Fruit fly (Drosophila melanogaster) whole organism, wandering third instar larva: Measurements from ENCODE around the gene GILT1.
A peak's percentile ranks its signal among the peaks of the same experiment; 100 is the strongest.

ENCODE experiments used
- Abd-B ChIP-seq: fragments of >200 bp; optimal IDR thresholded peaks from 2 replicates; lab custom pipeline; 2017; ENCODE audit warnings: missing biosample characterization, missing genetic modification characterization
- CG9705 ChIP-seq: fragments of 200-800 bp; sonication (Bioruptor generic); optimal IDR thresholded peaks from 2 replicates; lab custom pipeline; 2018; ENCODE audit warnings: missing biosample characterization, mild to moderate bottlenecking, missing genetic modification characterization
- CrebA ChIP-seq: fragments of 200-800 bp; sonication (Bioruptor generic); optimal IDR thresholded peaks from 2 replicates; lab custom pipeline; 2016; ENCODE audit warnings: missing biosample characterization, mild to moderate bottlenecking, missing genetic modification characterization, borderline replicate concordance
- Dfd ChIP-seq: fragments of >200 bp; optimal IDR thresholded peaks from 2 replicates; lab custom pipeline; 2017; ENCODE audit warnings: missing biosample characterization, missing genetic modification characterization
- Dif ChIP-seq: fragments of 200-275, 200-300 bp; sonication (Bioruptor generic); optimal IDR thresholded peaks from 2 replicates; lab custom pipeline; 2018; ENCODE audit warnings: missing biosample characterization, missing genetic modification characterization; ENCODE audit not compliant: partially characterized antibody
- HLH106 ChIP-seq: fragments of 200-800 bp; optimal IDR thresholded peaks from 3 replicates; lab custom pipeline; 2019; ENCODE audit warnings: missing biosample characterization, mild to moderate bottlenecking, missing genetic modification characterization, moderate library complexity
- Hr78 ChIP-seq: fragments of >200 bp; optimal IDR thresholded peaks from 2 replicates; lab custom pipeline; 2017; ENCODE audit warnings: missing biosample characterization, missing genetic modification characterization
- Hr83 ChIP-seq: fragments of 200-300 bp; sonication (Bioruptor generic); optimal IDR thresholded peaks from 2 replicates; lab custom pipeline; 2016; ENCODE audit warnings: missing biosample characterization, mild to moderate bottlenecking, missing genetic modification characterization, moderate library complexity; ENCODE audit not compliant: poor library complexity, severe bottlenecking
- Myc ChIP-seq: fragments of >200 bp; optimal IDR thresholded peaks from 2 replicates; lab custom pipeline; 2017
- N ChIP-seq: fragments of >200 bp; optimal IDR thresholded peaks from 2 replicates; lab custom pipeline; 2018; ENCODE audit warnings: missing biosample characterization, missing external identifiers, missing genetic modification characterization
- OdsH ChIP-seq: fragments of 200-800 bp; sonication (Bioruptor generic); optimal IDR thresholded peaks from 2 replicates; lab custom pipeline; 2016; ENCODE audit warnings: missing biosample characterization, mild to moderate bottlenecking, missing genetic modification characterization
- Rel ChIP-seq, 2 experiments: fragments of 200-800 bp; sonication (Bioruptor generic) in 1 of 2; optimal IDR thresholded peaks; 2 replicates in 1 of 2; 3 replicates in 1 of 2; lab custom pipeline; 2016 to 2019; ENCODE audit warnings: mild to moderate bottlenecking in 2 of 2, missing biosample characterization in 2 of 2, missing genetic modification characterization in 2 of 2, moderate library complexity in 1 of 2
- Sp1 ChIP-seq: fragments of 200-800 bp; sonication (Bioruptor generic); optimal IDR thresholded peaks from 3 replicates; lab custom pipeline; 2019; ENCODE audit warnings: missing biosample characterization, mild to moderate bottlenecking, missing genetic modification characterization, moderate library complexity
- dl ChIP-seq, 2 experiments: fragments of 175-275, 200-275 bp in 1 of 2; fragments of 200-275 bp in 1 of 2; sonication (Bioruptor generic); optimal IDR thresholded peaks; lab custom pipeline; 2018; ENCODE audit warnings: mild to moderate bottlenecking in 2 of 2, missing biosample characterization in 2 of 2, missing genetic modification characterization in 2 of 2, moderate library complexity in 2 of 2; ENCODE audit not compliant: partially characterized antibody in 2 of 2, insufficient read depth in 1 of 2
- dmrt93B ChIP-seq: fragments of 200-800 bp; sonication (Bioruptor generic); optimal IDR thresholded peaks from 2 replicates; lab custom pipeline; 2018; ENCODE audit warnings: missing biosample characterization, mild to moderate bottlenecking, missing genetic modification characterization
- dsf ChIP-seq: sonication (Bioruptor generic); optimal IDR thresholded peaks from 2 replicates; lab custom pipeline; 2016; ENCODE audit warnings: missing biosample characterization, missing genetic modification characterization, borderline replicate concordance
- ey ChIP-seq: fragments of 200-800 bp; sonication (Bioruptor generic); optimal IDR thresholded peaks from 2 replicates; lab custom pipeline; 2016; ENCODE audit warnings: missing biosample characterization, missing genetic modification characterization
- fru ChIP-seq: fragments of 200-800 bp; sonication (Bioruptor generic); optimal IDR thresholded peaks from 3 replicates; lab custom pipeline; 2016; ENCODE audit warnings: missing biosample characterization, mild to moderate bottlenecking, missing genetic modification characterization
- h ChIP-seq: fragments of 200-800 bp; sonication (Bioruptor generic); optimal IDR thresholded peaks from 3 replicates; lab custom pipeline; 2016; ENCODE audit warnings: missing biosample characterization, mild to moderate bottlenecking, missing genetic modification characterization
- jim ChIP-seq: fragments of 175-275, 200-325 bp; sonication (Bioruptor generic); optimal IDR thresholded peaks from 2 replicates; lab custom pipeline; 2016; ENCODE audit warnings: missing biosample characterization, mild to moderate bottlenecking, missing genetic modification characterization
- lola ChIP-seq: fragments of >200 bp; optimal IDR thresholded peaks from 2 replicates; lab custom pipeline; 2017; ENCODE audit warnings: missing biosample characterization, missing genetic modification characterization
- pan ChIP-seq: fragments of >200 bp; optimal IDR thresholded peaks from 2 replicates; lab custom pipeline; 2017
- psq ChIP-seq: fragments of 200-800 bp; sonication (Bioruptor generic); optimal IDR thresholded peaks from 3 replicates; lab custom pipeline; 2017; ENCODE audit warnings: missing biosample characterization, mild to moderate bottlenecking, missing genetic modification characterization, moderate library complexity
- rgr ChIP-seq: fragments of 200-800 bp; sonication (Bioruptor generic); optimal IDR thresholded peaks from 3 replicates; lab custom pipeline; 2016; ENCODE audit warnings: missing biosample characterization, mild to moderate bottlenecking, missing genetic modification characterization
- sage ChIP-seq: fragments of 200-800 bp; sonication (Bioruptor generic); optimal IDR thresholded peaks from 2 replicates; lab custom pipeline; 2016; ENCODE audit warnings: missing biosample characterization, mild to moderate bottlenecking, missing genetic modification characterization
- tai ChIP-seq: sonication (Bioruptor generic); optimal IDR thresholded peaks from 2 replicates; lab custom pipeline; 2016; ENCODE audit warnings: missing biosample characterization, missing genetic modification characterization

GILT1 gene

DNA sequence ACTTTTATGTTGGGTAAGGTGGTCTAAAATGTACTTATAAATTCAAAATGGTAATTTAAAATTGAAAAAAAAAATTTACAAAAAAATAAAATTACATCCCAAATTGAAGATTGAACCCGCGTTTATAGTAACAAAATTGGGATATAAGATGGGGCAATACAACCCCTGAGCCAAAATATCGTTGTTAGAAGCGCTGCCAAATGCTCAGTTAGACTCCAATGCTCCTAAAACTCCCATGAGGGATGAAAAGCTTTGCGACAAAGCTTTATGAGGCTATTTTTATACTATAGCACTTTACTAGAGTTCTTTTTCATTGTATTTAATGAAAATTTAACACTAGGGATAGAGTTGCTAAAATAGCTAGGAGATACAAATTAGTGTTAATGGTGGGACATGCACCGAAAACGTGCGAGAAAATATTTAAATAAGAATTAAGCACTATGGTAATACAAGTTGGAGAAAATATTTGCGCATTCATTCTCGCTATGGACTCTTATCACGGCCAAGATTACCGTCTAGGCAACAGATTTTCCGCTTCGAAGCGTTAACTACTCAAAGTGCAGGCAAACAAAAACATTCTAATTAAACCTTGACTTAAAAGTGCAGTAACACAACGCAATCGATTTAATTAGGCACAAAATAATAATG lies 38.2 kb downstream of the GILT1 start:
- TF ChIP-seq pan (lab: Kevin White, UChicago) (no peak), Hr78 (GFP tag; lab: Kevin White, UChicago) (no peak), CrebA (no peak), rgr (no peak), jim (GFP tag; lab: Kevin White, UChicago) (no peak), Dif (GFP tag; lab: Kevin White, UChicago) (no peak), dsf (GFP tag; lab: Kevin White, UChicago) (no peak), dmrt93B (GFP tag; lab: Kevin White, UChicago) (no peak), Abd-B (no peak), Dfd (GFP tag; lab: Kevin White, UChicago) (no peak)

DNA sequence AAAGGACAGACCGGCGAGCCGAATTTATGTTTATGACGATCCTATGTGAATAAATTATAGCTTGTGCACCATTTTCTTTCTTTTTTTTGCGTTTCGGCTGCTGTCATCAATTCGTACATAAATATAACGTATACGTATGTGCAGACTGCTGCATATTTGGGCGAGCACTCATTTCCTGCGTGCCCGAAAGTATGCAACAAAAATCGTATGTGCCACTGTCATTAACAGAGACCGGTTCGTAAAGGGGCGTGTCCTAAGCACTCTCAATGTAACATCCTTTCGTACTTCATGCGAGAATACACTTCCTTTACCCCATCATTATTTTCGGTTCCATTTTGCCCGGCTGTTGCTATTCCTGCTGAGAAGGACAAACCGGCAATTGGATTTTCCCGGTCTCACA lies 41.6 kb downstream of the GILT1 start:
- TF ChIP-seq Myc (lab: Kevin White, UChicago) (peak; percentile 28), Dif (GFP tag; lab: Kevin White, UChicago) (peak; percentile 49), fru (GFP tag; lab: Kevin White, UChicago) (no peak), Abd-B (no peak), psq (GFP tag; lab: Kevin White, UChicago) (no peak), dsf (GFP tag; lab: Kevin White, UChicago) (no peak), jim (GFP tag; lab: Kevin White, UChicago) (no peak), ey (GFP tag; lab: Kevin White, UChicago) (no peak), tai (no peak), HLH106 (no peak), sage (GFP tag; lab: Kevin White, UChicago) (no peak), N (GFP tag; lab: Kevin White, UChicago) (peak; percentile 48), CrebA (no peak), rgr (peak; percentile 1)

DNA sequence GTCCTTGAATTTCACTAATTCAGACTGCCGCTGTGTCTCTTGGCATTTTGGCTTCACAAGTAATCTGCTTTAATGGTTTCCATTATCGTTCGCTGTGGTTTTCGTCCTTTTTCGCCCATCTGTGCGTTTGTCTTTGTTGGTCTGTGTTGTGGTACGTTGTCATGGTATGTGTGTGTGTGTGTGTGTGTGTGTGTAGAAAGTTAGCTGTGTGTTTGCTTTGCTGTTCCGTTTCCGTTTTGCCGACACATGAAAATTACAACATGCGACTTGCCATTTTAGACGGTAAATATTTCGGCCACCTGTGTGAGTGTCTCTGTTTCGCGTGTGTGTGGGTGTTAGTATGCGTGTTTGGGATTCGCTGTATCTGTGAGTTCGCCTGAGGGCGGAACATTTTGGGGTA lies 44.7 kb downstream of the GILT1 start:
- TF ChIP-seq lola (no peak), Dfd (GFP tag; lab: Kevin White, UChicago) (peak; percentile 58), Dif (GFP tag; lab: Kevin White, UChicago) (no peak)

DNA sequence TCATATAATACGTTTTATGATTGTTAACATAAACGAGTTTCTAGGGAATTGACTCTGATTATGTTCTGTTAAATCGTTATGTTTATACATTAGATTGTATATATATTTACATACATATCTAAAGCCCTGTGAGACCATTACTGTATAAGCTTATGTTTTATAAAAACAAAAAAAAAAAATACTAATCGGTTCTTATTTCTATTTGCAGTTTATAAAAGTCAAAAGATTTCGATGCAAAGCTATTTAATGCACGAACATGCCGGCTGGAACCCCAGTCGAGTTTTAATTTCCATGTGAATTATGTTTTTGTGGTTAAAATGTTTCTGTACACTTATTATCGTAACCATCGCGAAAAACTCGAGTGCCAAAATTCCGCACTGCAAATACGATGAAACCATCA lies 48.3 kb downstream of the GILT1 start, which contains the start of gene mthl12:
Gene mthl12, plus strand, starts transcription at position 301 of the 400 bp plus-strand sequence.
- no peak for TF ChIP-seq fru (GFP tag; lab: Kevin White, UChicago)
- no peak for TF ChIP-seq dl (GFP tag; optimal IDR thresholded peaks at IDR 0.05; lab: Kevin White, UChicago; ENCODE audit: insufficient read depth in 1 of 2, partially characterized antibody in 2 of 2)
- TF ChIP-seq Rel (GFP tag; optimal IDR thresholded peaks at IDR 0.05; lab: Kevin White, UChicago): no peak
- no peak for TF ChIP-seq Rel (tag; optimal IDR thresholded peaks at IDR 0.05; lab: Kevin White, UChicago)
- no peak for TF ChIP-seq h (GFP tag; lab: Kevin White, UChicago)
- no peak for TF ChIP-seq lola
- TF ChIP-seq CG9705 (GFP tag; lab: Kevin White, UChicago): no peak
- TF ChIP-seq Sp1 (GFP tag; lab: Kevin White, UChicago): no peak
- no peak for TF ChIP-seq OdsH (GFP tag; lab: Kevin White, UChicago)
- TF ChIP-seq dmrt93B (GFP tag; lab: Kevin White, UChicago): no peak
- no peak for TF ChIP-seq Dif (GFP tag; lab: Kevin White, UChicago)
- no peak for TF ChIP-seq CrebA
- no peak for TF ChIP-seq Hr83 (GFP tag; lab: Kevin White, UChicago)
